Fruit fly (Drosophila melanogaster): Measurements from ENCODE around the gene Nelf-A.

Nelf-A gene

dm6 chr3R:21184373-21185132 lies 39.0 kb upstream of the Nelf-A start (continued):
- TF ChIP-seq jigr1 (GFP tag; IDR thresholded peaks at IDR 0.05) (no peak), sc (optimal IDR thresholded peaks at IDR 0.05) (no peak), sc (GFP tag; optimal IDR thresholded peaks at IDR 0.05) (peak; percentile 50), CG13424 (tag; optimal IDR thresholded peaks at IDR 0.05) (peak; percentile 81), fu2 (GFP tag; optimal IDR thresholded peaks at IDR 0.05) (peak; percentile 68), CG16863 (GFP tag; optimal IDR thresholded peaks at IDR 0.05) (peak; percentile 65), Drgx (GFP tag; IDR thresholded peaks at IDR 0.05) (peak; percentile 33; the same call in 1 of the 2 replicates), Hmx (GFP tag; optimal IDR thresholded peaks at IDR 0.05) (no peak), CG31441 (GFP tag; IDR thresholded peaks at IDR 0.05) (peak; percentile 62), Tbp (GFP tag; optimal IDR thresholded peaks at IDR 0.05) (no peak), Atf3 (GFP tag; optimal IDR thresholded peaks at IDR 0.05) (peak; percentile 68), row (GFP tag; IDR thresholded peaks at IDR 0.05) (peak; percentile 35; the same call in 1 of the 3 replicates), gcm2 (GFP tag; optimal IDR thresholded peaks at IDR 0.05) (peak; percentile 61), CG13296 (GFP tag; optimal IDR thresholded peaks at IDR 0.05) (peak; percentile 61), lov (optimal IDR thresholded peaks at IDR 0.05) (no peak), lov (GFP tag; IDR thresholded peaks at IDR 0.05) (no peak), CG34376 (GFP tag; optimal IDR thresholded peaks at IDR 0.05) (peak; percentile 83), ci (GFP tag; IDR thresholded peaks at IDR 0.05) (peak; percentile 89), sisA (GFP tag; IDR thresholded peaks at IDR 0.05) (peak; percentile 37; the same call in 1 of the 2 replicates), CG33213 (GFP tag; optimal IDR thresholded peaks at IDR 0.05) (peak; percentile 86), lmd (GFP tag; IDR thresholded peaks at IDR 0.05) (peak; percentile 73), Elba2 (GFP tag; optimal IDR thresholded peaks at IDR 0.05) (no peak), CG8944 (GFP tag; optimal IDR thresholded peaks at IDR 0.05) (peak; percentile 76), pfk (GFP tag; optimal IDR thresholded peaks at IDR 0.05) (peak; percentile 23), Ada2b (GFP tag; IDR thresholded peaks at IDR 0.05) (peak; percentile 44), CG32772 (GFP tag; IDR thresholded peaks at IDR 0.05) (0 out of 2 replicates have a peak, but pooled peaks have one; percentile 38), Optix (GFP tag; IDR thresholded peaks at IDR 0.05) (peak; percentile 79), Dll (GFP tag; IDR thresholded peaks at IDR 0.05; ENCODE audit: partially characterized antibody) (no peak), CG15479 (GFP tag; optimal IDR thresholded peaks at IDR 0.05) (no peak), CG10654 (GFP tag; optimal IDR thresholded peaks at IDR 0.05) (peak; percentile 34), CG12769 (tag; optimal IDR thresholded peaks at IDR 0.05) (peak; percentile 66), Bdp1 (GFP tag; optimal IDR thresholded peaks at IDR 0.05) (peak; percentile 82), CG2712 (tag; optimal IDR thresholded peaks at IDR 0.05) (peak; percentile 72), CG6854 (GFP tag; optimal IDR thresholded peaks at IDR 0.05) (peak; percentile 24), zen (tag; optimal IDR thresholded peaks at IDR 0.05) (peak; percentile 82), Hand (GFP tag; optimal IDR thresholded peaks at IDR 0.05) (no peak), rib (GFP tag; IDR thresholded peaks at IDR 0.05) (no peak), Lim3 (GFP tag; IDR thresholded peaks at IDR 0.05) (no peak), Dref (GFP tag; IDR thresholded peaks at IDR 0.05) (no peak), corto (GFP tag; optimal IDR thresholded peaks at IDR 0.05) (no peak), gcm (GFP tag; optimal IDR thresholded peaks at IDR 0.05) (peak; percentile 25), Chrac-16 (GFP tag; optimal IDR thresholded peaks at IDR 0.05) (peak; percentile 65), CG1024 (GFP tag; IDR thresholded peaks at IDR 0.05) (peak; percentile 49; the same call in 1 of the 2 replicates), caup (GFP tag; optimal IDR thresholded peaks at IDR 0.05; ENCODE audit: severe bottlenecking) (peak; percentile 87), Hr78 (GFP tag; optimal IDR thresholded peaks at IDR 0.05) (no peak), CG17829 (tag; optimal IDR thresholded peaks at IDR 0.05) (peak; percentile 65), HLH3B (GFP tag; IDR thresholded peaks at IDR 0.05) (peak; percentile 63), CG15073 (GFP tag; optimal IDR thresholded peaks at IDR 0.05) (no peak), Usf (GFP tag; optimal IDR thresholded peaks at IDR 0.05) (peak; percentile 37), dm (GFP tag; optimal IDR thresholded peaks at IDR 0.05) (peak; percentile 66)
